Worm (Caenorhabditis elegans): Measurements from ENCODE around the gene R04A9.7.
A peak's percentile ranks its signal among the peaks of the same experiment; 100 is the strongest.

Gene R04A9.7

DNA sequence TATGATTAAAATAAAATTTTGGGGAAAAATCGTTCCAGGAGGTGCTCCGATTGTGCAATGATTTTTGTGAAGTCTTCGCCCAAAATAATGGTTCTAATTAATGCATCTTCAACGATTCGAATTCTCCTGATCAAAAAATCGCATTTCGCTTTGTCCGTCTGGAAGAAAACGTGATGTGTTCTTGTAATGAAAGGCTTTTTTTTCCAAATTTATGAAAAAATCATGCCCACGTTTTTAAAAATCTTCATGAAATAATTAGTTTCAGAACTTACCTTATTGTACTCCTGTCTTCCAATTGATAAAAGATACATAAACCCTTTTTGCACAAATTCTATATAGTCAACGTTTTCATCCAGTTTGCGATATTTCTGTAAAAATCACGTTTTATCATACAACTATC, 5.1 kb downstream of the R04A9.7 start:
- TF ChIP-seq unc-130 (GFP tag; optimal IDR thresholded peaks at IDR 0.05): no peak
- TF ChIP-seq sea-2 (GFP tag; IDR thresholded peaks at IDR 0.05): no peak
- no peak for TF ChIP-seq dpff-1 (tag; optimal IDR thresholded peaks at IDR 0.05)

DNA sequence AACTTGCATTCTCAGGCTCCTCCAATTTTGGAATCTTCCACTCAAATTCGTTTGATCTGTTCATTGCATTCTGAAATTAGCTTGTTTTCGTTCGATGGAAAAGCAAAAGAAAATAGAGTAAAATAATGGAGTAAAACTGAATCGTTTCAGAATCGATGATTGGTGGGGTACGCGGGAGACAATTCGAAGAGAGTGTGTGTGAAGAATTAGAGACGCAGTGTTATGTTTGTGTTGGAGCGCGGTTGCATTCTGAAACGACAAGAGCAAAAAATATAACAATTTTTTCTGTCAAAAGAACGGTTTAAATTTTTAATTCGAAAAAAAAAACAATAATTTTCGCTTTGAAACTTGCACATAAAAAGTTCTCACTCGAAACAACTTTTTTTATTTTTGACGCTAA, 6.0 kb downstream of the R04A9.7 start, which contains the start of gene ceh-93:
Gene ceh-93, minus strand, starts transcription at position 70 of the 400 bp plus-strand sequence.
- peak; percentile 50 for TF ChIP-seq mcd-1 (GFP tag; IDR thresholded peaks at IDR 0.05)
- TF ChIP-seq madf-10 (tag; optimal IDR thresholded peaks at IDR 0.05): no peak

DNA sequence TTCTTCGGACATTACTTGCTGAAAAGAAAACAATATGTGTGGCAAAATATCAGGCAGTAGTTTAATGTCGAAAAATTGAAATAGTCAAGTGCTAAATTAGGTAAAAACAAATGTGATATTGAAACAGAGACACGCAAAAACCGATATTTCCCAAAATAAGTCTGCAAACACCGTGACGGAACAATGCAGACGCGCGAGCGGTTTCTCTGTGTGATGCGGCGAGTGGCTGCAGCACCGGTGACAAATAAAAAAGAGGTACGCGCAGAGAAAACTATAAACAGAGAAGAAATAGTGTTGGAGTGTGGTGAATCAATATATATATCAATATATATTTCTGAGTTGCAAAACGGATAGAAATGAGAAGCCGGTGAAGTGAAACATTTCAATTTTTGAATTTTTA, 12.0 kb downstream of the R04A9.7 start, which contains the start of gene ife-2:
Gene ife-2, minus strand, starts transcription at position 18 of the 400 bp plus-strand sequence.
- no peak for TF ChIP-seq somi-1 (GFP tag; optimal IDR thresholded peaks at IDR 0.05)
- no peak for TF ChIP-seq F49E8.2 (tag; optimal IDR thresholded peaks at IDR 0.05; ENCODE audit: insufficient read depth)
- TF ChIP-seq lin-35 (GFP tag; optimal IDR thresholded peaks at IDR 0.05): peak in 1 of 3 experiments; percentile 48
- TF ChIP-seq unc-62 (GFP tag; optimal IDR thresholded peaks at IDR 0.05): no peak
- TF ChIP-seq Y79H2A.3 (GFP tag; conservative IDR thresholded peaks at IDR 0.05): no peak
- TF ChIP-seq egl-44 (GFP tag; IDR thresholded peaks at IDR 0.05): no peak
- no peak for TF ChIP-seq tbp1 (GFP tag; optimal IDR thresholded peaks at IDR 0.05)
- no peak for TF ChIP-seq ceh-58 (GFP tag; IDR thresholded peaks at IDR 0.05)
- no peak for TF ChIP-seq F55B11.4 (tag; optimal IDR thresholded peaks at IDR 0.05; ENCODE audit: borderline replicate concordance, insufficient read depth)
- no peak for TF ChIP-seq ztf-6 (GFP tag; IDR thresholded peaks at IDR 0.05)
- TF ChIP-seq nhr-27 (tag; optimal IDR thresholded peaks at IDR 0.05): no peak
- TF ChIP-seq nfya-1 (tag; optimal IDR thresholded peaks at IDR 0.05; ENCODE audit: borderline replicate concordance, insufficient read depth): no peak
- TF ChIP-seq F37B4.10 (GFP tag; IDR thresholded peaks at IDR 0.05): no peak
- no peak for TF ChIP-seq lin-26 (GFP tag; IDR thresholded peaks at IDR 0.05)
- TF ChIP-seq ztf-25 (GFP tag; IDR thresholded peaks at IDR 0.05): no peak
- TF ChIP-seq snpc-1.3 (tag; optimal IDR thresholded peaks at IDR 0.05; ENCODE audit: insufficient read depth): no peak
- TF ChIP-seq rcor-1 (GFP tag; IDR thresholded peaks at IDR 0.05): peak; percentile 37; the same call in 1 of the 2 replicates
- no peak for TF ChIP-seq ztf-3 (GFP tag; optimal IDR thresholded peaks at IDR 0.05)
- TF ChIP-seq lir-1 (GFP tag; conservative IDR thresholded peaks at IDR 0.05): no peak
- no peak for TF ChIP-seq madf-10 (tag; optimal IDR thresholded peaks at IDR 0.05)
- TF ChIP-seq lag-1 (GFP tag; IDR thresholded peaks at IDR 0.05): no peak
- no peak for TF ChIP-seq rec-8 (tag; optimal IDR thresholded peaks at IDR 0.05)
- no peak for TF ChIP-seq sea-2 (GFP tag; IDR thresholded peaks at IDR 0.05)
- no peak for TF ChIP-seq him-1 (tag; optimal IDR thresholded peaks at IDR 0.05)
- no peak for TF ChIP-seq B0261.1 (tag; optimal IDR thresholded peaks at IDR 0.05)
- no peak for TF ChIP-seq madf-6 (GFP tag; IDR thresholded peaks at IDR 0.05)
- TF ChIP-seq nhr-80 (tag; optimal IDR thresholded peaks at IDR 0.05): peak; percentile 43
- peak; percentile 72 for TF ChIP-seq lin-40 (tag; optimal IDR thresholded peaks at IDR 0.05)
- no peak for TF ChIP-seq hrde-1 (tag; optimal IDR thresholded peaks at IDR 0.05; ENCODE audit: borderline replicate concordance)
- TF ChIP-seq pbrm-1 (GFP tag; IDR thresholded peaks at IDR 0.05): no peak
- no peak for TF ChIP-seq F52B5.7 (tag; optimal IDR thresholded peaks at IDR 0.05)
- TF ChIP-seq cebp-1 (GFP tag; IDR thresholded peaks at IDR 0.05): no peak
- TF ChIP-seq cebp-1 (tag; optimal IDR thresholded peaks at IDR 0.05): no peak
- TF ChIP-seq lin-54 (GFP tag; optimal IDR thresholded peaks at IDR 0.05): no peak
- no peak for TF ChIP-seq mes-4 (tag; optimal IDR thresholded peaks at IDR 0.05)
- TF ChIP-seq mel-28 (tag; optimal IDR thresholded peaks at IDR 0.05; ENCODE audit: borderline replicate concordance): no peak
- 0 out of 2 replicates have a peak, but pooled peaks have one; percentile 61 for TF ChIP-seq nfyb-1 (GFP tag; IDR thresholded peaks at IDR 0.05)
- no peak for TF ChIP-seq F57C9.4 (tag; optimal IDR thresholded peaks at IDR 0.05)
- TF ChIP-seq ccch-3 (GFP tag; optimal IDR thresholded peaks at IDR 0.05): no peak
- peak; percentile 11 for TF ChIP-seq F23B12.7 (tag; optimal IDR thresholded peaks at IDR 0.05; ENCODE audit: insufficient read depth)
- no peak for TF ChIP-seq bed-1 (GFP tag; IDR thresholded peaks at IDR 0.05)
- no peak for TF ChIP-seq F22D6.2 (tag; optimal IDR thresholded peaks at IDR 0.05)
